Worm (Caenorhabditis elegans) whole organism, L4 larva: ENCODE measurements around the gene phyh-1.

Experiments used
- D1046.2 ChIP-seq: fragments of 200-800 bp; sonication (Bioruptor generic); IDR thresholded peaks from 2 replicates; pipeline ENCODE4 v1.3.6; 2022; ENCODE audit warnings: missing genetic modification characterization, missing compliant biosample characterization
- F37D6.2 ChIP-seq: sonication (generic microtip); optimal IDR thresholded peaks from 2 replicates; lab custom pipeline; 2016; ENCODE audit warnings: mild to moderate bottlenecking, missing genetic modification characterization, missing compliant biosample characterization
- T20F7.1 ChIP-seq: fragments of 200-800 bp; sonication (Bioruptor generic); optimal IDR thresholded peaks from 2 replicates; lab custom pipeline; 2018; ENCODE audit warnings: mild to moderate bottlenecking, missing genetic modification characterization, missing compliant biosample characterization
- T26A8.4 ChIP-seq: fragments of 200-800 bp; sonication (Bioruptor generic); IDR thresholded peaks from 2 replicates; pipeline ENCODE4 v1.3.6; 2022; ENCODE audit warnings: missing genetic modification characterization, missing compliant biosample characterization
- Y48G9A.11 ChIP-seq: fragments of 200-800 bp; sonication (Bioruptor generic); IDR thresholded peaks from 2 replicates; pipeline ENCODE4 v1.3.6; 2022; ENCODE audit warnings: missing genetic modification reagents, missing genetic modification characterization, missing compliant biosample characterization
- ZK337.2 ChIP-seq: fragments of 200-800 bp; sonication (Bioruptor generic); IDR thresholded peaks from 2 replicates; pipeline ENCODE4 v1.3.6; 2022; ENCODE audit warnings: missing genetic modification reagents, missing genetic modification characterization, missing compliant biosample characterization
- aha-1 ChIP-seq: fragments of 150-350 bp; peaks from one replicate; lab custom pipeline; 2014; ENCODE audit warnings: missing biosample characterization, missing genetic modification characterization
- aly-2 ChIP-seq: sonication (generic microtip); optimal IDR thresholded peaks from 2 replicates; lab custom pipeline; 2018; ENCODE audit warnings: missing biosample characterization, missing genetic modification characterization
- arid-1 ChIP-seq: fragments of 200-800 bp; sonication (Bioruptor generic); conservative IDR thresholded peaks from 2 replicates; pipeline ENCODE4 v1.3.6; 2022; ENCODE audit warnings: missing genetic modification reagents, missing genetic modification characterization, missing compliant biosample characterization
- ceh-28 ChIP-seq: fragments of 150-350 bp; optimal IDR thresholded peaks from 2 replicates; lab custom pipeline; 2014; ENCODE audit warnings: missing biosample characterization, missing genetic modification reagents, missing genetic modification characterization
- ceh-32 ChIP-seq: sonication (generic microtip); optimal IDR thresholded peaks from 2 replicates; lab custom pipeline; 2016; ENCODE audit warnings: mild to moderate bottlenecking, missing genetic modification characterization, missing compliant biosample characterization; ENCODE audit not compliant: poor library complexity
- cey-2 ChIP-seq: sonication (generic microtip); optimal IDR thresholded peaks from 3 replicates; lab custom pipeline; 2017; ENCODE audit warnings: missing genetic modification characterization, mild to moderate bottlenecking, missing compliant biosample characterization, antibody characterized with exemption, borderline replicate concordance; ENCODE audit not compliant: insufficient read depth
- daf-12 ChIP-seq: fragments of 150-350 bp; optimal IDR thresholded peaks from 2 replicates; lab custom pipeline; 2014; ENCODE audit warnings: missing biosample characterization, missing genetic modification reagents, missing genetic modification characterization
- daf-8 ChIP-seq: fragments of 200-800 bp; sonication (Bioruptor generic); IDR thresholded peaks from 2 replicates; pipeline ENCODE4 v1.3.6; 2022; ENCODE audit warnings: missing genetic modification characterization, missing compliant biosample characterization
- dpl-1 ChIP-seq: fragments of 150-350 bp; optimal IDR thresholded peaks from 2 replicates; lab custom pipeline; 2014; ENCODE audit warnings: missing biosample characterization, missing genetic modification reagents, missing genetic modification characterization
- duxl-1 ChIP-seq: sonication (generic microtip); optimal IDR thresholded peaks from 2 replicates; lab custom pipeline; 2016; ENCODE audit warnings: mild to moderate bottlenecking, missing genetic modification characterization, moderate library complexity, missing compliant biosample characterization; ENCODE audit not compliant: poor library complexity
- dve-1 ChIP-seq: sonication (generic microtip); optimal IDR thresholded peaks from 2 replicates; lab custom pipeline; 2017; ENCODE audit warnings: antibody characterized with exemption, mild to moderate bottlenecking, missing genetic modification characterization, missing compliant biosample characterization; ENCODE audit not compliant: insufficient read depth
- egl-27 ChIP-seq: sonication (generic microtip); optimal IDR thresholded peaks from 3 replicates; lab custom pipeline; 2017; ENCODE audit warnings: missing biosample characterization, missing genetic modification reagents, missing genetic modification characterization
- fkh-10 ChIP-seq: fragments of 150-350 bp; optimal IDR thresholded peaks from 2 replicates; lab custom pipeline; 2014; ENCODE audit warnings: missing biosample characterization, missing genetic modification reagents, missing genetic modification characterization
- fos-1 ChIP-seq: fragments of 150-350 bp; optimal IDR thresholded peaks from 2 replicates; lab custom pipeline; 2014; ENCODE audit warnings: missing biosample characterization, missing genetic modification characterization
- gei-8 ChIP-seq: fragments of 200-800 bp; sonication (Bioruptor generic); optimal IDR thresholded peaks from 2 replicates; lab custom pipeline; 2018; ENCODE audit warnings: mild to moderate bottlenecking, missing genetic modification characterization, missing compliant biosample characterization
- hlh-11 ChIP-seq: fragments of 200-800 bp; sonication (Bioruptor generic); optimal IDR thresholded peaks from 2 replicates; lab custom pipeline; 2018; ENCODE audit warnings: mild to moderate bottlenecking, missing genetic modification characterization, missing compliant biosample characterization
- hlh-30 ChIP-seq: sonication (generic microtip); optimal IDR thresholded peaks from 2 replicates; lab custom pipeline; 2017; ENCODE audit warnings: antibody characterized with exemption, mild to moderate bottlenecking, missing genetic modification characterization, missing compliant biosample characterization; ENCODE audit not compliant: insufficient read depth
- hmg-1.1 ChIP-seq: fragments of 200-800 bp; sonication (Bioruptor generic); IDR thresholded peaks from 2 replicates; pipeline ENCODE4 v1.3.6; 2022; ENCODE audit warnings: missing genetic modification reagents, missing genetic modification characterization, missing compliant biosample characterization
- jun-1 ChIP-seq: fragments of 150-350 bp; optimal IDR thresholded peaks from 2 replicates; lab custom pipeline; 2014; ENCODE audit warnings: missing biosample characterization, missing genetic modification reagents, missing genetic modification characterization
- lim-7 ChIP-seq: fragments of 200-800 bp; sonication (Bioruptor generic); IDR thresholded peaks from 2 replicates; pipeline ENCODE4 v1.3.6; 2022; ENCODE audit warnings: missing genetic modification characterization, missing compliant biosample characterization
- lin-1 ChIP-seq: fragments of 200-800 bp; sonication (Bioruptor generic); IDR thresholded peaks from 2 replicates; pipeline ENCODE4 v1.3.6; 2022; ENCODE audit warnings: missing genetic modification reagents, missing genetic modification characterization, missing compliant biosample characterization
- lin-13 ChIP-seq: fragments of 150-350 bp; optimal IDR thresholded peaks from 2 replicates; lab custom pipeline; 2014; ENCODE audit warnings: missing biosample characterization, missing genetic modification reagents, missing genetic modification characterization
- lin-29 ChIP-seq: fragments of 200-800 bp; sonication (Bioruptor generic); IDR thresholded peaks from 2 replicates; pipeline ENCODE4 v1.3.6; 2022; ENCODE audit warnings: missing genetic modification reagents, missing genetic modification characterization, missing compliant biosample characterization
- lin-39 ChIP-seq: fragments of 150-350 bp; optimal IDR thresholded peaks from 2 replicates; lab custom pipeline; 2014; ENCODE audit warnings: missing biosample characterization, missing genetic modification reagents, missing genetic modification characterization
- lir-3 ChIP-seq: sonication (generic microtip); optimal IDR thresholded peaks from 2 replicates; lab custom pipeline; 2016; ENCODE audit warnings: mild to moderate bottlenecking, missing genetic modification characterization, missing compliant biosample characterization
- madf-5 ChIP-seq, 2 experiments: fragments of 200-800 bp; sonication (Bioruptor generic); IDR thresholded peaks; 2 replicates each; pipeline ENCODE4 v1.3.6; 2022; ENCODE audit warnings: missing compliant biosample characterization in 2 of 2, missing genetic modification characterization in 2 of 2
- mdl-1 ChIP-seq, 2 experiments: fragments of 150-350 bp in 1 of 2; sonication (generic microtip) in 1 of 2; optimal IDR thresholded peaks; 2 replicates each; lab custom pipeline; 2014 to 2017; ENCODE audit warnings: missing biosample characterization in 2 of 2, missing genetic modification characterization in 2 of 2
- mxl-2 ChIP-seq: fragments of 200-800 bp; sonication (Bioruptor generic); conservative IDR thresholded peaks from 2 replicates; pipeline ENCODE4 v1.3.6; 2022; ENCODE audit warnings: missing genetic modification reagents, missing genetic modification characterization, missing compliant biosample characterization
- nhr-10 ChIP-seq: fragments of 150-350 bp; optimal IDR thresholded peaks from 2 replicates; lab custom pipeline; 2014; ENCODE audit warnings: missing biosample characterization, missing genetic modification characterization
- nhr-102 ChIP-seq: sonication (generic microtip); optimal IDR thresholded peaks from 2 replicates; lab custom pipeline; 2016; ENCODE audit warnings: mild to moderate bottlenecking, missing genetic modification characterization, moderate library complexity, missing compliant biosample characterization
- nhr-237 ChIP-seq: sonication (generic microtip); optimal IDR thresholded peaks from 2 replicates; lab custom pipeline; 2017; ENCODE audit warnings: missing biosample characterization, missing genetic modification characterization
- nhr-41 ChIP-seq: fragments of 200-800 bp; sonication (Bioruptor generic); IDR thresholded peaks from 2 replicates; pipeline ENCODE4 v1.3.6; 2022; ENCODE audit warnings: missing genetic modification reagents, missing genetic modification characterization, missing compliant biosample characterization
- rbr-2 ChIP-seq: sonication (generic microtip); optimal IDR thresholded peaks from 2 replicates; lab custom pipeline; 2016; ENCODE audit warnings: missing genotype, missing genetic modification characterization, missing compliant biosample characterization
- saeg-2 ChIP-seq: fragments of 200-800 bp; sonication (Bioruptor generic); IDR thresholded peaks from 2 replicates; pipeline ENCODE4 v1.3.6; 2022; ENCODE audit warnings: missing genetic modification reagents, missing genetic modification characterization, missing compliant biosample characterization
- skn-1 ChIP-seq: fragments of 150-350 bp; optimal IDR thresholded peaks from 2 replicates; lab custom pipeline; 2014; ENCODE audit warnings: missing biosample characterization, missing genetic modification characterization
- snpc-4 ChIP-seq: fragments of 150-350 bp; optimal IDR thresholded peaks from 2 replicates; lab custom pipeline; 2014; ENCODE audit warnings: missing biosample characterization, missing genetic modification characterization
- tag-97 ChIP-seq: fragments of 200-800 bp; sonication (Bioruptor generic); IDR thresholded peaks from 2 replicates; pipeline ENCODE4 v1.3.6; 2022; ENCODE audit warnings: missing genetic modification characterization, missing compliant biosample characterization
- unc-130 ChIP-seq: sonication (generic microtip); optimal IDR thresholded peaks from 2 replicates; lab custom pipeline; 2016; ENCODE audit warnings: missing genetic modification reagents, missing genetic modification characterization, missing compliant biosample characterization
- unc-62 ChIP-seq, 3 experiments: fragments of 150-350 bp in 1 of 3; sonication (generic microtip); optimal IDR thresholded peaks in 2 of 3; peaks in 1 of 3; 1 replicate in 1 of 3; 2 replicates in 2 of 3; lab custom pipeline; 2014 to 2017; ENCODE audit warnings: missing biosample characterization in 3 of 3, missing genetic modification characterization in 3 of 3, missing genetic modification reagents in 3 of 3, missing genotype in 1 of 3
- zag-1 ChIP-seq: fragments of 150-350 bp; optimal IDR thresholded peaks from 2 replicates; lab custom pipeline; 2014; ENCODE audit warnings: missing biosample characterization, missing genetic modification characterization
- zip-11 ChIP-seq: fragments of 200-800 bp; sonication (Bioruptor generic); IDR thresholded peaks from 2 replicates; pipeline ENCODE4 v1.3.6; 2022; ENCODE audit warnings: missing genetic modification characterization, missing compliant biosample characterization
- zip-2 ChIP-seq: fragments of 150-350 bp; optimal IDR thresholded peaks from 2 replicates; lab custom pipeline; 2014; ENCODE audit warnings: missing biosample characterization, missing genetic modification characterization

The phyh-1 gene

ce11 chrIV:17281060-17282021 lies 22.1 kb upstream of the phyh-1 start (continued):
- peak; percentile 95 for TF ChIP-seq aha-1 (tag; lab: Kevin White, UChicago)
- TF ChIP-seq saeg-2 = 0 out of 2 replicates have a peak, but pooled peaks have one; percentile 6
- no peak; the same call in none of the 2 replicates for TF ChIP-seq lin-29 (GFP tag; lab: Robert Waterston, UW)
- TF ChIP-seq dve-1 (tag; lab: Kevin White, UChicago) = peak; percentile 95
- peak in 1 of 2 experiments; percentile 44 for TF ChIP-seq unc-62 (GFP tag; optimal IDR thresholded peaks at IDR 0.05 in 1 of 2; lab: Kevin White, UChicago)
- TF ChIP-seq unc-62 (tag; optimal IDR thresholded peaks at IDR 0.05; lab: Kevin White, UChicago) = no peak
- no peak for TF ChIP-seq zip-11 (GFP tag; lab: Robert Waterston, UW)
- no peak for TF ChIP-seq tag-97 (GFP tag; lab: Robert Waterston, UW)
- 0 out of 2 replicates have a peak, but pooled peaks have one; percentile 28 for TF ChIP-seq nhr-41 (GFP tag; lab: Robert Waterston, UW)
- no peak for TF ChIP-seq unc-130
- peak; percentile 75; the same call in 1 of the 2 replicates for TF ChIP-seq lim-7
- no peak for TF ChIP-seq jun-1 (tag; lab: Kevin White, UChicago)
- peak; percentile 86 for TF ChIP-seq T26A8.4 (GFP tag; lab: Robert Waterston, UW)
- TF ChIP-seq nhr-237 (tag; lab: Kevin White, UChicago) = no peak
- peak; percentile 58; the same call in 1 of the 2 replicates for TF ChIP-seq lin-1
- peak; percentile 62 to 71 for TF ChIP-seq madf-5 (GFP tag; IDR thresholded peaks at IDR 0.05; lab: Robert Waterston, UW)
- TF ChIP-seq lin-13 (GFP tag; lab: Kevin White, UChicago) = peak; percentile 89
- TF ChIP-seq egl-27 = no peak
- TF ChIP-seq cey-2 (tag; lab: Kevin White, UChicago) = no peak
- TF ChIP-seq rbr-2 (tag; lab: Kevin White, UChicago) = peak; percentile 71
- peak; percentile 55 for TF ChIP-seq dpl-1 (GFP tag; lab: Kevin White, UChicago)
- no peak for TF ChIP-seq ceh-28
- no peak for TF ChIP-seq ceh-32 (tag; lab: Kevin White, UChicago)
- TF ChIP-seq lin-39 = no peak
- peak; percentile 74 for TF ChIP-seq hlh-11 (tag; lab: Kevin White, UChicago)
- peak; percentile 32 for TF ChIP-seq duxl-1 (tag; lab: Kevin White, UChicago)
- TF ChIP-seq mdl-1 (tag; optimal IDR thresholded peaks at IDR 0.05; lab: Kevin White, UChicago) = no peak
- TF ChIP-seq fkh-10 (GFP tag; lab: Kevin White, UChicago) = no peak
- TF ChIP-seq aly-2 = peak; percentile 99
- TF ChIP-seq snpc-4 (tag; lab: Kevin White, UChicago) = no peak
- peak; percentile 33 for TF ChIP-seq zip-2 (tag; lab: Kevin White, UChicago)
- TF ChIP-seq hlh-30 (tag; lab: Kevin White, UChicago) = peak; percentile 49
- peak; percentile 31; the same call in 1 of the 2 replicates for TF ChIP-seq mxl-2 (GFP tag; lab: Robert Waterston, UW)
- no peak for TF ChIP-seq skn-1 (tag; lab: Kevin White, UChicago)
- TF ChIP-seq ZK337.2 (GFP tag; lab: Robert Waterston, UW) = no peak
- peak; percentile 85 for TF ChIP-seq T20F7.1 (GFP tag; lab: Kevin White, UChicago)
- peak; percentile 72 for TF ChIP-seq nhr-102 (tag; lab: Kevin White, UChicago)
- no peak for TF ChIP-seq gei-8 (GFP tag; lab: Kevin White, UChicago)
- TF ChIP-seq daf-8 = 0 out of 2 replicates have a peak, but pooled peaks have one; percentile 10
- peak; percentile 32; the same call in 1 of the 2 replicates for TF ChIP-seq Y48G9A.11 (GFP tag; lab: Robert Waterston, UW)
- TF ChIP-seq zag-1 = no peak
- TF ChIP-seq fos-1 (tag; lab: Kevin White, UChicago) = no peak
- TF ChIP-seq D1046.2 (GFP tag; lab: Robert Waterston, UW) = no peak
- no peak for TF ChIP-seq lir-3 (tag; lab: Kevin White, UChicago)
- TF ChIP-seq daf-12 (tag; lab: Kevin White, UChicago) = no peak
- TF ChIP-seq nhr-10 (tag; lab: Kevin White, UChicago) = peak; percentile 46
- TF ChIP-seq F37D6.2 (tag; lab: Kevin White, UChicago) = peak; percentile 44
- TF ChIP-seq hmg-1.1 = peak; percentile 52
- peak; percentile 79 for TF ChIP-seq arid-1
